Fruit fly (Drosophila melanogaster): ENCODE results near the gene CG5641.
"Not testable (repeated sequence)": the region's sequence is repeated elsewhere in the genome, so short reads cannot be mapped to it uniquely, and the experiment has no call there.

CG5641 gene

DNA sequence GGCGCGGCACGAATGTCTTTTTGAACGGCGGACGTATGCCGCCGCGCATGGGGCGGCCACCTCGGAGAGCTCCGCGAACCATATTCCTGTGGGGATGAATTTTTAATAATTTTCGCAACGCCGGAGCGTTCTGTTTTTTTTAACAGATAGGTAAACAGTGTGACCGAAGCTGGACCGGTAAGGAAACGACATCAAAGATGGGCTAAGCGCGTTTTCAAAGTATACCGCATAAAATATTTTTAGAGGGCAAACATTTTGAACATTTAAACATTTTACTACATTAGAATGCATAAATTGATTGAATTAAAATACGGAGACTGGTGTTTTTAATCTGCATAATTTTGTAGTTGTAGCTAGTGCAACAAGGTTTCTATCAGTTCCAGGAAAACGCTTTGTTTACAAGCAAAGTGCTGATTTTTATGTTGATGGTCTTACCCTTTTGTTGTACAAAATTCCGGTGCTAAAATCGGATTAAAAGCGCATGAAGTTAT, at the start of gene CG5641, which contains the start of gene CG5245:
CG5641 (minus strand) TSS at position 163 of the 491 bp plus-strand sequence.
CG5245 (plus strand) TSS at position 441 of the 491 bp plus-strand sequence.
- TF ChIP-seq CG8478 (optimal IDR thresholded peaks at IDR 0.05) (no peak), CTCF (optimal IDR thresholded peaks at IDR 0.05) (no peak)

DNA sequence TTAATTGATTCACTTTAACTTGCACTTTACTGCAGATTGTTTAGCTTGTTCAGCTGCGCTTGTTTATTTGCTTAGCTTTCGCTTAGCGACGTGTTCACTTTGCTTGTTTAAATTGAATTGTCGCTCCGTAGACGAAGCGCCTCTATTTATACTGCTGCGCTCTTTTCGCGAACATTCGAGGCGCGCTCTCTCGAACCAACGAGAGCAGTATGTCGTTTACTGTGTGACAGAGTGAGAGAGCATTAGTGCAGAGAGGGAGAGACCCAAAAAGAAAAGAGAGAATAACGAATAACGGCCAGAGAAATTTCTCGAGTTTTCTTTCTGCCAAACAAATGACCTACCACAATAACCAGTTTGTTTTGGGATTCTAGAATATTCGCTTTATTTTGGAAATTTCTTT, 38.6 kb upstream of the CG5641 start, which contains the start of gene Hsp70Ba:
Hsp70Ba (minus strand) TSS at position 102 of the 400 bp plus-strand sequence.
- TF ChIP-seq CTCF, CG8478 (optimal IDR thresholded peaks at IDR 0.05): not testable (repeated sequence)

DNA sequence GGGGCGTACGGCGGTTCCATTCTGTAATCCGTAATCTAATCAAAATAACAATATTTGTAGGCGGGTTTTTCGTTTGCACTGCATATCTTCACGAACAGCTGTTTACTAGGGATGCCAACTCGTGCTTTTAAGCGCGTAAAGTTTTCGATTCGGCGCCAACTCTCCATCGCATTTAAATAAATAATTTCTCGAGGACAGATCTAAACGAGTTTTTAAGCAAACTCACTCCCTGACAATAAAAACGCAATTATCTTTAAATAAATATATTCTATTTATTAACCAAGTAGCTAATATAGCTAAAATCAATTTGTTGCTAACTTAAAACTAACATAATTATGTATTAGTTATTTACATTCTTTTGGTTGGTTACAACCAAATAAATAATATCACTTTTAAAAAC, 36.1 kb upstream of the CG5641 start, which contains the start of gene CG5608:
CG5608 (minus strand) TSS at position 101 of the 400 bp plus-strand sequence.
- TF ChIP-seq CG8478, CTCF (optimal IDR thresholded peaks at IDR 0.05): not testable (repeated sequence)

DNA sequence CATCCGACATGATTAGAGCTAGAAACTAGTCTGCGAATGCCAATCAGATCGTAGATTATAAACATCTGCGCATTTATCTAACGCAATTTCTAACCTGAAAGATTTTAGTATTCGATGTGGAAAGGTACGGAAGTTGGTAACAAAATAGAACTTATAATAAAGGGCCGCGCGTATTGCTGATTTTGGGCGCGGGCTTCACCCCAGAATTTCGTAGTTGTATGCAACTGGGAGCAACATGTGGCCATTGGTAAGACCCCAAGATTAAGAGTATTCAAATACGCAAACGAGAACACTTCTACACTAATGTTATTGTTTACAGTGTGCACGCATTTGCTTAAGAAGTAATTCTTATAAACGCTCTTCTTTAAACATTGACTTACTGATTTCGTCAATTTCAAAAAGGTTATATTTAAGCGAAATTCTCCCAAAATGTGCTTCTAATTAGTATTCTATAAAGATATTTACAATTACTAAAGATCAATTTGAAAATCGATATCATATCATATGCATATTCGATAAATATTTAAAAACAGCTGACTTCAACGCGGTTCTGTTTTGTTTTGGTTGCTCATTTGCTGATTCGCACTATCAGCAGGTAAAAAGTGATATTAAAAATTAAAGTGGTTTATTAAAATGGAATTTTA, 30.9 kb upstream of the CG5641 start, which contains the start of the genes CG5961 and Polr3C:
CG5961 (minus strand) TSS at position 416 of the 644 bp plus-strand sequence.
Polr3C (plus strand) TSS at position 536 of the 644 bp plus-strand sequence.
- TF ChIP-seq CG8478 (optimal IDR thresholded peaks at IDR 0.05), result no peak
- no peak for TF ChIP-seq CTCF (optimal IDR thresholded peaks at IDR 0.05)

DNA sequence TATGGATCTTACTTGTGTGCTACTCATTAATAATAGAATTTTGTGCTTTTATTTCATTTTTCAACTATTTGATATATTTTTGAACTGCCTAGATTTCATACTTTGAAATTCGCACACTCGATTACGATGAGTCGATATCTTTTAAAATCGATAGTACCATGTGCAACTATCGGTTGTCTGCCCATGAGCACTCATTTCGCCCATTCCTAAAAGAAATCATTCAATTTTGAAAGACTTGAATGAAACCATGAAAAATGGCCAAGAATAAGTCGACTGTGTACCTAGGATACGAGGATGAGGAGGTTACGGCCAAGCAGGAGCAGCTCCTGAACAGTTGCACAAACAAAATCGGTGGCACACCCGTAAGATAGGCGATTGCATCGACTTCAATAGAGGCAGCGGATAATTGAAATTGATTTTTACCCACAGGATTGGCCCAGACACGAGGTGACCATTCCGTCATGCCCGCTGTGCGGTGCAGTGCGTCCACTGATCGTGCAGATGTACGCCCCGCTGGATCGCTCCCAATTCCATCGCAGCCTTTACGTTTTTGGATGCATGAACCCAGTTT, 27.4 kb upstream of the CG5641 start, which contains the start of gene trus:
trus (plus strand) TSS at position 204 of the 571 bp plus-strand sequence.
- TF ChIP-seq CTCF (optimal IDR thresholded peaks at IDR 0.05) (no peak), CG8478 (optimal IDR thresholded peaks at IDR 0.05) (no peak)

DNA sequence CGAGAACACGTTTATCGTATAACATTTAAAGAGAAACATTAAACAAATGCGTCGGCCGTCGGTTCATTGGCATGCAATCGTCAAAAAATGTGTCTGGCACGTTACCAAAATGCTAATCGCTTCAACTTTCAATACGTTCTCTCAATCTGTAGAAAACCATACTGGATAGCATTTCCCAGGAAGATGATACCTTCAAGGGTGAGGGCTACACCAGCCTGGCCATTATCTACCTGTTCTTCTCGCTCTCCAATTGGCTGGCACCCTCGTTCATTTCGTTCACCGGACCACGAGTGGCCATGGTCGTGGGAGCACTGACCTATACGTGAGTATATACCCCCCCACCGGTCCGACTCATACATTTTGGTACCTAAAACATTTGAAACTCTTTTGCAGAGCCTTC, 25.4 kb upstream of the CG5641 start:
- no peak for TF ChIP-seq CG8478 (optimal IDR thresholded peaks at IDR 0.05)
- no peak for TF ChIP-seq CTCF (optimal IDR thresholded peaks at IDR 0.05)

DNA sequence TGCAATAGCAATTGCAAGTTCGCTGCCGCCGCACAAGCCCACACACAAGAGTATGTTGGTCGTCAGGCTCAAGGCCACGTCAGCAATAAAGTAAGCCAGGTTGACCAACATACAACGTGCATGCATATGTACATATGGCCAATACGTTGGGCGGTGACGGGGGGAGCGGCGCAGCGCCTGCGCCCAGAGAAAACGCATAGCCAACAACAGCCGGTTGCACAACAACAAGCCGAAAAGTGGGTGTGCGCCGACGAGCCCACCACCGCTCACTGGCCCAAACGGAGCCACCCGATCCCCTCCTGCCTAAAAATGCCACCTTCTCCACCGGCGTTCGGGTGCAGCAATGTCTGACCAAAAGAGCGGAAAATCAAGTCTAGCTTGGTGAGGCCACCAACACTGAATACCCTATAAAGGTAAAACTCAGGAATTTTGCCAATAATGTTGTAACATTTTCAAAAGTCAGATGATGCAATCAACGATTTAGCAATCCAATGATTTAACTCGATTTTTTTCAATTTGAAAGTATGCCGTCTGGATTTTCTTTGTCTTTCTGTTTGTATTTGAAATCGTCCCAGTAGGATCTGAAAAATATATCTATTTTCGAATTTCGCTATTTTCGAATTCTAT, 22.9 kb upstream of the CG5641 start, which contains the start of gene CG5509:
CG5509 (plus strand) TSS at position 577 of the 627 bp plus-strand sequence.
- TF ChIP-seq CG8478 (optimal IDR thresholded peaks at IDR 0.05), result no peak
- TF ChIP-seq CTCF (optimal IDR thresholded peaks at IDR 0.05), result no peak

DNA sequence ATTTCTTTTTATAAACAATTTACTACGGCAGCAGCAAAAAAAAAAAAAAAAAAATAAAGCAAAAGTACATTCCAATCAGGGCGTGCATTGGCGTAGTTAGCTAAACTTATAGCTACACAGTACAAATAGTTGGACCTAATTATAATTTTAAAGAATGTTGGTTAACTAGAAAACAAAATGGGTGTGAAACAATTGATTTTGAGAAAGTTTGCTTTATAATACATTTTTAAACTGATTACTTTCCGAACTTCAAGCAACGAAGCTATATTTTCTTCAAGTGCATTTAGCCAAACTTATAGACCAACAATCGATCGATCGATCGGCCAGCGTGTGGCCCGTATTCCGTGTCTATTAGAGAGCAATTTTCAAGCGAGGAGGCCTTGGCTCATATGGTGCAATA, 22.3 kb upstream of the CG5641 start:
- TF ChIP-seq CTCF (optimal IDR thresholded peaks at IDR 0.05) (no peak), CG8478 (optimal IDR thresholded peaks at IDR 0.05) (no peak)

DNA sequence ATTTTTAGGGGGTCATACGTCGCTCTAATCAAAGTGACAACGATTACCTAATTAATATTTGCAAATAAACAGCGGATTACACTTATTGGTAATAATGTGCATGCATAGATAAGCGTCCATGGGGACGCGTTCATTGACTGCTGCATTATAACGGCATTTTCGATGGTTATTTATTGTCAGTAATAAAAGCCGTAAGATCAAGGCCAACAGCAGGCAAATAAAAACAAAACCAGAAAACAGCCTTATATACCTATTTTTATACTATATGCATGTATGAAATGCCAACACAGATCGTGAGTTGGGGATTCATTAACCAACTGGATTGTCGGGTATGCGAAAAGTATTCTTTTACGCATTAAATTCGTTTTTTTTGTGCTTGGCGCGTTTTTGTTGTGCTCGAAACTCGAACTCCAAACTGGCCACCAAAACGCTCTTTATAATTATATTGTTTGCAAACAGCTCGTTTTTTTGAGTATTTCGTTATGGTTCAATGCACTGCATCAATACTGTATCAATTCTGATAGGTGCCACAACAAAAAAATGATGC, 21.7 kb upstream of the CG5641 start:
- TF ChIP-seq CG8478 (optimal IDR thresholded peaks at IDR 0.05), result no peak
- TF ChIP-seq CTCF (optimal IDR thresholded peaks at IDR 0.05), result no peak

DNA sequence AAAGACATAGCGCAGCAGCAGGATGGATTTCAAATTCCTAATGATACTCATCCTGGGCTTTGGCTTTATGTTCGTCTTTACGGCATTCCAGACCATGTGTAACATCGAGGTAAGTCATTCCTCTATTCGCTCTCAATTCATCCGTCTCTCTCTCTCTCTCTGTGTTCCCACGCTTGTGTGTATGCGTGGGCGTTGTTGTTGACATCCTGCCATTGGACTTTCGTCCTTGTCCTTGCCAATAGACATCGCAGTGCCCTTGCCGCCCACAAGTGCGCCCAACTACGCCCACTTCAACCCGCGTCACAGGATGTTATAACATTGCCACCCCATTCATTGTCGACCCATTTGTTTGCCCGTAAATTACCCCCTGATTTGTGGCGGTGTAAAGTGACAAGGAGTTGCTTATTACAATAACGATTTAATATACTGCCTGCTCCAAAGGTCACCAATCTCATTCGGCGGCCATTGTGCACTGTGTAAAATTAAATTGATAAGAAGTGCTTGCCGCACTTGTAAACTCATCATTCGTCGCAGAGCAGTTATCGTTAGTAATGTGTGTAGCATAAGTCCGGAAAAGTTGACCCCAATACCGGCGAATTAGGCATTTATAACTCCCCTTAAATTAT, 20.6 kb upstream of the CG5641 start:
- TF ChIP-seq CTCF (optimal IDR thresholded peaks at IDR 0.05), result no peak
- no peak for TF ChIP-seq CG8478 (optimal IDR thresholded peaks at IDR 0.05)

DNA sequence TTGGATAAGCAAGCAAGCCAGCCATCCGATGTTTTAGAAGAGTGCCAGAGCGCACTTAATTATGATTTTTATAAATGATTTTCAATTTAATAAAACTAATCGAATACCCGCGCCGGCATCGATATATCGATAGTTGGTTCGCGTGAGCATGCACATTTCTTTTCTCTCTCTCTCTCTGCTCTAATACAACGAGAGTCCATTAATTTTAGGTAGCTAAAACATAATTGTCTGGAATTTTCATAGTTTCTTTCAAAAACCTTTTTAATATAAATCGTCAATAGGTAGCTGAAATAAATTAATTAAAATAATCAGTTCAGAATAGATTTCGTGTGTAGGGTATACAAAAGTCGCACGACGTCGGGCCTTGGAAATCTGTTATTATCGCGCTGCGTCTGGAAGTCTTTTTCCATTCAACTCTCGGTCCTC, 19.8 kb upstream of the CG5641 start, which contains the start of gene CG18549:
CG18549 (plus strand) TSS at position 408 of the 426 bp plus-strand sequence.
- TF ChIP-seq CTCF (optimal IDR thresholded peaks at IDR 0.05), result no peak
- no peak for TF ChIP-seq CG8478 (optimal IDR thresholded peaks at IDR 0.05)

DNA sequence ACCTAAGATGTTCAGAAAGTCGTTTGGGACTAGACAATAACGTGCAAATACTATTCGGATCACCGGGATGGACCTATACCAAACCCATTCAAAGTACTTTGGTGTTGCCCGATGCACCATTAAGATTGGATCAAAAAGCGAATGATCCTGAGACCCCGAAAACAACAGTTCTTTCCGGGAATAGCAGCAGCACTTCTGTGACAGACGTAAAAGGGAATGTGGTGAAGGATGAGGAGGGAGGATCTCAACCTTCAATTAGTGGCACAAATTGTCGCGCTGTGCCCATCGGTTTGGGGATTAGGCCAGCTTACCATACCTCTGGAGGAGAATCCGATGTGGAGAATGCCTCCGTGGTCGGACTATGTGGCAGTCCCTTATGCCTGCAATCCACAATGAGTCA, 19.3 kb upstream of the CG5641 start:
- TF ChIP-seq CTCF (optimal IDR thresholded peaks at IDR 0.05) (no peak), CG8478 (optimal IDR thresholded peaks at IDR 0.05) (no peak)

DNA sequence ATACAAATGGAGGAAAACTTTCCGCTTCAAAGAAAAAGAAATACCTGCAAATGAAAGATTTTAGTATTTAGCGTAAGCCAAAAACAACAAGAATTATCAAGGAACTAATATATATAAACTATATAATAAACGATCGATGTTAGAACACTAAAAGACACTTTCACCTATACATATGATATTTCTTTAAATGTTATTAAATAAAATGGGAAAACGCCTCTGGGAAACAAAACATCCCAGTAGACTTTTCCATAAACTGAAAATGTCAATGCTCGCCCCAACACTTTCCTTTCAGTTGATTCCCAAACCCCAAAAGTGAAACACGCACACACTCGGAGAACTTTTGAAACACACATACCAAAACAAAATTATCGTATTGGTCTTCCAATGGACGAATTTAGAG, 18.3 kb upstream of the CG5641 start, which contains the start of gene vrs:
vrs (plus strand) TSS at position 301 of the 400 bp plus-strand sequence.
- TF ChIP-seq CG8478 (optimal IDR thresholded peaks at IDR 0.05) (no peak), CTCF (optimal IDR thresholded peaks at IDR 0.05) (no peak)

DNA sequence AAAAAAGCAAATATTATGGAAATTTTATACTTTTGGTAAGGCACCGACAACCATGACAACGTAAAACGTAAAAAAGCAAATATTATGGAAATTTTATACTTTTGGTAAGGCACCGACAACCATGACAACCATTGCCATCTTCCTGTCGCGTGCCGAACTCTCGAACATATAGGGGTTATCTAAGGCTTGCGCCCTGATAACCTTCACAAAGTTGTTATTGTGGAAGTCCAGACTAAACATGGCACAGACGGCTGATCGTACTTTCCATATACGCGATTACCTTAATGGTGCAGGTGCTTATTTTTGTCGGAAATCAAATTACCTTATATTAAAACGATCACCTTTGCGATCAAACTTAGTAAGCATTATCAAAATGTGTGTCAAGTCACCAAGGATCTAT, 16.4 kb upstream of the CG5641 start:
- TF ChIP-seq CTCF (optimal IDR thresholded peaks at IDR 0.05), result no peak

All from S2 (cell line).